Fruit fly (Drosophila melanogaster) Kc167 (cell line): ENCODE results near the gene CG12617.

ENCODE experiments used
- Myc ChIP-seq: fragments of >200 bp; optimal IDR thresholded peaks from 2 replicates; lab custom pipeline; 2017; ENCODE audit warnings: missing external identifiers
- Sin3A ChIP-seq: fragments of >200 bp; optimal IDR thresholded peaks from 2 replicates; lab custom pipeline; 2018; ENCODE audit warnings: missing external identifiers
- h ChIP-seq: fragments of >200 bp; optimal IDR thresholded peaks from 3 replicates; lab custom pipeline; 2018; ENCODE audit warnings: missing external identifiers
- insv ChIP-seq: fragments of >200 bp; optimal IDR thresholded peaks from 3 replicates; lab custom pipeline; 2018; ENCODE audit warnings: missing external identifiers
- psq ChIP-seq: fragments of >200 bp; optimal IDR thresholded peaks from 2 replicates; lab custom pipeline; 2017; ENCODE audit warnings: missing external identifiers
- ttk ChIP-seq: sonication (Bioruptor generic); optimal IDR thresholded peaks from 2 replicates; lab custom pipeline; 2017; ENCODE audit warnings: missing external identifiers

- TF ChIP-seq insv (lab: Kevin White, UChicago) (no peak), Sin3A (lab: Kevin White, UChicago) (no peak), psq (lab: Kevin White, UChicago) (no peak), h (lab: Kevin White, UChicago) (no peak), Myc (lab: Kevin White, UChicago) (no peak), ttk (lab: Kevin White, UChicago) (no peak)
These were observed 38.5 kb downstream of the CG12617 start for dm6 chr2L:20332978-20333377.
